Worm (Caenorhabditis elegans): ENCODE measurements around the gene dlc-2.

Gene dlc-2

ce11 chrIV:12078907-12079523 is 32.4 kb downstream of the dlc-2 start, which contains the start of gene lex-1:
lex-1 (plus strand) TSS chrIV:12079473.
- TF ChIP-seq hmbx-1 (tag; optimal IDR thresholded peaks at IDR 0.05) (no peak), aly-1 (tag; optimal IDR thresholded peaks at IDR 0.05) (no peak), B0310.2 (tag; optimal IDR thresholded peaks at IDR 0.05) (no peak), hmg-4 (GFP tag; optimal IDR thresholded peaks at IDR 0.05) (no peak), tbx-11 (GFP tag; IDR thresholded peaks at IDR 0.05) (no peak)

- TF ChIP-seq ceh-36 (tag; optimal IDR thresholded peaks at IDR 0.05) (no peak), hmbx-1 (tag; optimal IDR thresholded peaks at IDR 0.05) (no peak)
Observed at ce11 chrIV:12078112-12078812, 33.1 kb downstream of the dlc-2 start, which contains the start of gene tmed-1. tmed-1 (minus strand) TSS chrIV:12078162.

ce11 chrIV:12075497-12075896 is 35.9 kb downstream of the dlc-2 start, which contains the start of gene K08E4.7:
K08E4.7 (plus strand) TSS chrIV:12075797.
- TF ChIP-seq scrt-1 (GFP tag; IDR thresholded peaks at IDR 0.05) (no peak), ets-7 (tag; optimal IDR thresholded peaks at IDR 0.05) (no peak), tra-4 (tag; optimal IDR thresholded peaks at IDR 0.05) (no peak), tbx-11 (GFP tag; IDR thresholded peaks at IDR 0.05) (no peak), hnd-1 (tag; optimal IDR thresholded peaks at IDR 0.05) (no peak), aly-1 (tag; optimal IDR thresholded peaks at IDR 0.05) (no peak), ama-1 (optimal IDR thresholded peaks at IDR 0.05) (no peak), tbx-37 (GFP tag; conservative IDR thresholded peaks at IDR 0.05) (no peak), flt-1 (GFP tag; IDR thresholded peaks at IDR 0.05) (no peak), B0310.2 (tag; optimal IDR thresholded peaks at IDR 0.05) (no peak), F13C5.2 (tag; optimal IDR thresholded peaks at IDR 0.05) (no peak), hmbx-1 (tag; optimal IDR thresholded peaks at IDR 0.05) (no peak), hmg-4 (GFP tag; optimal IDR thresholded peaks at IDR 0.05) (no peak)

- TF ChIP-seq hnd-1 (tag; optimal IDR thresholded peaks at IDR 0.05) (no peak), sea-1 (GFP tag; conservative IDR thresholded peaks at IDR 0.05) (no peak), tbx-37 (GFP tag; conservative IDR thresholded peaks at IDR 0.05) (no peak), aly-1 (tag; optimal IDR thresholded peaks at IDR 0.05) (no peak), B0310.2 (tag; optimal IDR thresholded peaks at IDR 0.05) (no peak)
Observed at ce11 chrIV:12068590-12068989, 42.8 kb downstream of the dlc-2 start, which contains the start of gene bath-37. bath-37 (plus strand) TSS chrIV:12068890.

- TF ChIP-seq scrt-1 (GFP tag; IDR thresholded peaks at IDR 0.05) = no peak
- no peak for TF ChIP-seq ets-7 (tag; optimal IDR thresholded peaks at IDR 0.05)
- no peak for TF ChIP-seq flt-1 (GFP tag; IDR thresholded peaks at IDR 0.05)
- no peak for TF ChIP-seq hnd-1 (tag; optimal IDR thresholded peaks at IDR 0.05)
- TF ChIP-seq F13C5.2 (tag; optimal IDR thresholded peaks at IDR 0.05) = no peak
- TF ChIP-seq B0310.2 (tag; optimal IDR thresholded peaks at IDR 0.05) = no peak
- no peak for TF ChIP-seq hmg-4 (GFP tag; optimal IDR thresholded peaks at IDR 0.05)
- TF ChIP-seq tbx-37 (GFP tag; conservative IDR thresholded peaks at IDR 0.05) = no peak
- TF ChIP-seq tbx-11 (GFP tag; IDR thresholded peaks at IDR 0.05) = no peak
- no peak for TF ChIP-seq hmbx-1 (tag; optimal IDR thresholded peaks at IDR 0.05)
- TF ChIP-seq ceh-13 (GFP tag; optimal IDR thresholded peaks at IDR 0.05) = no peak
- TF ChIP-seq pes-1 (GFP tag; IDR thresholded peaks at IDR 0.05) = no peak
- TF ChIP-seq aly-1 (tag; optimal IDR thresholded peaks at IDR 0.05) = no peak
- no peak for TF ChIP-seq ama-1 (optimal IDR thresholded peaks at IDR 0.05)
- no peak for TF ChIP-seq ceh-36 (tag; optimal IDR thresholded peaks at IDR 0.05)
Observed at ce11 chrIV:12061229-12061628, 50.1 kb downstream of the dlc-2 start, which contains the start of gene K08E4.8. K08E4.8 (minus strand) TSS chrIV:12061329.

Data from whole organism, early embryonic.